Fruit fly (Drosophila melanogaster): Measurements from ENCODE around the gene CG11109.

Gene CG11109

dm6 chr3L:22871845-22872361, at the start of gene CG11109, which contains the start of gene Arf1:
Gene CG11109 (plus strand): TSS chr3L:22872200.
Gene Arf1 (minus strand): TSS chr3L:22872231.
- TF ChIP-seq CG12236 (GFP tag; optimal IDR thresholded peaks at IDR 0.05) (no peak), slp2 (GFP tag; optimal IDR thresholded peaks at IDR 0.05) (no peak), HmgZ (tag; optimal IDR thresholded peaks at IDR 0.05) (peak; percentile 68), CG15601 (tag; optimal IDR thresholded peaks at IDR 0.05) (no peak), gcm (GFP tag; optimal IDR thresholded peaks at IDR 0.05) (no peak), CG15479 (GFP tag; optimal IDR thresholded peaks at IDR 0.05) (peak; percentile 15), Gug (GFP tag; IDR thresholded peaks at IDR 0.05) (no peak; the same call in 3 of the 4 replicates), dmrt99B (tag; optimal IDR thresholded peaks at IDR 0.05) (no peak), CG32532 (GFP tag; IDR thresholded peaks at IDR 0.05) (0 out of 2 replicates have a peak, but pooled peaks have one; percentile 21), Max (GFP tag; optimal IDR thresholded peaks at IDR 0.05) (no peak), MESR4 (GFP tag; optimal IDR thresholded peaks at IDR 0.05) (peak; percentile 70), CG7963 (GFP tag; IDR thresholded peaks at IDR 0.05; ENCODE audit: partially characterized antibody) (peak; percentile 72), Abd-B (GFP tag; optimal IDR thresholded peaks at IDR 0.05) (no peak), Dip2 (GFP tag; IDR thresholded peaks at IDR 0.05) (no peak), Nf-YC (tag; optimal IDR thresholded peaks at IDR 0.05) (peak; percentile 36), Kr (GFP tag; optimal IDR thresholded peaks at IDR 0.05) (no peak), CG8290 (GFP tag; optimal IDR thresholded peaks at IDR 0.05) (no peak), CG8290 (tag; optimal IDR thresholded peaks at IDR 0.05) (peak in 1 of 2 experiments; percentile 76), E2f2 (GFP tag; IDR thresholded peaks at IDR 0.05) (peak; percentile 61), CG10543 (GFP tag; optimal IDR thresholded peaks at IDR 0.05) (no peak), CG9609 (GFP tag; optimal IDR thresholded peaks at IDR 0.05) (no peak), B-H2 (GFP tag; optimal IDR thresholded peaks at IDR 0.05) (peak; percentile 1), zen (tag; optimal IDR thresholded peaks at IDR 0.05) (peak; percentile 0), ato (GFP tag; IDR thresholded peaks at IDR 0.05; ENCODE audit: partially characterized antibody) (peak; percentile 84), GATAe (GFP tag; conservative IDR thresholded peaks at IDR 0.05) (no peak), BEAF-32 (GFP tag; optimal IDR thresholded peaks at IDR 0.05) (peak; percentile 76), CG11695 (GFP tag; IDR thresholded peaks at IDR 0.05) (peak; percentile 25; the same call in 1 of the 3 replicates), dmrt11E (tag; optimal IDR thresholded peaks at IDR 0.05) (no peak), vnd (GFP tag; IDR thresholded peaks at IDR 0.05; ENCODE audit: partially characterized antibody) (peak; percentile 59), ttk (GFP tag; IDR thresholded peaks at IDR 0.05) (no peak), PHDP (tag; optimal IDR thresholded peaks at IDR 0.05) (no peak), nau (GFP tag; optimal IDR thresholded peaks at IDR 0.05) (peak; percentile 1), knrl (GFP tag; IDR thresholded peaks at IDR 0.05; ENCODE audit: partially characterized antibody) (peak; percentile 62), vvl (GFP tag; IDR thresholded peaks at IDR 0.05) (0 out of 2 replicates have a peak, but pooled peaks have one; percentile 10), CG14860 (GFP tag; IDR thresholded peaks at IDR 0.05; ENCODE audit: partially characterized antibody) (peak; percentile 60), cg (GFP tag; optimal IDR thresholded peaks at IDR 0.05) (peak; percentile 64), Oli (tag; optimal IDR thresholded peaks at IDR 0.05) (no peak), CG10267 (tag; optimal IDR thresholded peaks at IDR 0.05) (peak; percentile 6), nerfin-2 (GFP tag; IDR thresholded peaks at IDR 0.05; ENCODE audit: partially characterized antibody) (peak; percentile 56; the same call in 1 of the 2 replicates), MBD-R2 (GFP tag; IDR thresholded peaks at IDR 0.05) (peak; percentile 76), exex (tag; optimal IDR thresholded peaks at IDR 0.05) (no peak), CG6254 (GFP tag; optimal IDR thresholded peaks at IDR 0.05) (no peak), Myb (GFP tag; optimal IDR thresholded peaks at IDR 0.05) (peak; percentile 44), CG2199 (GFP tag; IDR thresholded peaks at IDR 0.05) (0 out of 3 replicates have a peak, but pooled peaks have one; percentile 11), croc (GFP tag; conservative IDR thresholded peaks at IDR 0.05) (no peak), nmo (GFP tag; optimal IDR thresholded peaks at IDR 0.05) (peak; percentile 19), cato (GFP tag; optimal IDR thresholded peaks at IDR 0.05; ENCODE audit: borderline replicate concordance) (no peak), Hmr (GFP tag; optimal IDR thresholded peaks at IDR 0.05) (peak; percentile 24), mirr (GFP tag; optimal IDR thresholded peaks at IDR 0.05) (peak; percentile 33)

All from whole organism, embryonic.